Worm (Caenorhabditis elegans) whole organism, L1 larva: ENCODE measurements around the gene cdk-11.1.

Experiments
- C34B4.2 ChIP-seq: sonication (generic microtip); optimal IDR thresholded peaks from 2 replicates; lab custom pipeline; 2017; ENCODE audit warnings: mild to moderate bottlenecking, missing genetic modification characterization, missing compliant biosample characterization
- ama-1 ChIP-seq: fragments of 150-350 bp; optimal IDR thresholded peaks from 2 replicates; lab custom pipeline; 2014
- ceh-82 ChIP-seq, 3 experiments: fragments of 150-350 bp in 1 of 3; sonication (generic microtip) in 2 of 3; optimal IDR thresholded peaks; 2 replicates each; lab custom pipeline; 2014 to 2017; ENCODE audit warnings: missing biosample characterization in 3 of 3, missing genetic modification characterization in 3 of 3
- ceh-88 ChIP-seq: fragments of 200-800 bp; sonication (Bioruptor generic); IDR thresholded peaks from 2 replicates; pipeline ENCODE4 v1.3.6; 2022; ENCODE audit warnings: missing genetic modification characterization, missing compliant biosample characterization
- dpl-1 ChIP-seq, 3 experiments: fragments of 150-350 bp in 2 of 3; sonication (generic microtip) in 1 of 3; optimal IDR thresholded peaks; 2 replicates each; lab custom pipeline; 2014 to 2017; ENCODE audit warnings: missing biosample characterization in 3 of 3, missing genetic modification characterization in 3 of 3, missing genetic modification reagents in 3 of 3
- lin-13 ChIP-seq: fragments of 150-350 bp; optimal IDR thresholded peaks from 2 replicates; lab custom pipeline; 2014; ENCODE audit warnings: missing biosample characterization, missing genetic modification reagents, missing genetic modification characterization
- lin-39 ChIP-seq: fragments of 150-350 bp; optimal IDR thresholded peaks from 2 replicates; lab custom pipeline; 2014; ENCODE audit warnings: missing biosample characterization, missing genetic modification reagents, missing genetic modification characterization
- nhr-28 ChIP-seq: fragments of 150-350 bp; optimal IDR thresholded peaks from 2 replicates; lab custom pipeline; 2014; ENCODE audit warnings: missing biosample characterization, missing genetic modification characterization
- nhr-76 ChIP-seq: sonication (generic microtip); optimal IDR thresholded peaks from 2 replicates; lab custom pipeline; 2017; ENCODE audit warnings: missing biosample characterization, missing genetic modification characterization
- nhr-77 ChIP-seq: fragments of 150-350 bp; optimal IDR thresholded peaks from 2 replicates; lab custom pipeline; 2014; ENCODE audit warnings: missing biosample characterization, missing genetic modification characterization
- snpc-4 ChIP-seq: fragments of 150-350 bp; optimal IDR thresholded peaks from 2 replicates; lab custom pipeline; 2014; ENCODE audit warnings: missing biosample characterization, missing genetic modification characterization
- sptf-1 ChIP-seq: fragments of 150-350 bp; optimal IDR thresholded peaks from 2 replicates; lab custom pipeline; 2014; ENCODE audit warnings: missing biosample characterization, missing genetic modification characterization

DNA sequence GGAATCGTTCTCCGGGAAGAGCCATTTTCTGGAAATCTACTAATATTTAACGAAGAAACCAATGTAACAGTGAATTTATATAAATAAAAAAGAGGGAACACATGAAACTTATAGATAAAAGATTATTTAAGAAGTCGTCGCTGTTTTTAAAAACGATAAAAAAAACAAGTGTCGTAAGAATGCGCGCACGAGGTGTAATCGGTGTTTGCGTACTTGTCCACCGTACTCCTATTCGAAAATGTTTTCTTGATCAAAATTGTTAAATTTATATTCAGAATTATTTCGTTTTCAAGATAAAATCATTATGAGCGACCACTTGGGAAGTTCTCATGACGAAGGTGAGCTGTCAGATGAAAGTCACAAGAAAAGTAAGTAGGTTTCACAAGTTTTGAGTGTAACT lies at the start of gene cdk-11.1, which contains the start of gene moa-2:
- no peak for TF ChIP-seq lin-13 (GFP tag; lab: Kevin White, UChicago)
- TF ChIP-seq snpc-4: no peak
- peak; percentile 18 to 51 (median 30) for TF ChIP-seq dpl-1 (GFP tag; optimal IDR thresholded peaks at IDR 0.05; lab: Kevin White, UChicago)
- TF ChIP-seq nhr-76: no peak
- TF ChIP-seq ama-1: no peak
- no peak for TF ChIP-seq nhr-77 (tag; lab: Kevin White, UChicago)
- no peak for TF ChIP-seq C34B4.2 (tag; lab: Kevin White, UChicago)
- no peak for TF ChIP-seq ceh-88 (GFP tag; lab: Robert Waterston, UW)
- TF ChIP-seq ceh-82 (tag; optimal IDR thresholded peaks at IDR 0.05; lab: Kevin White, UChicago): peak in 1 of 3 experiments; percentile 1
- TF ChIP-seq lin-39 (tag; lab: Kevin White, UChicago): no peak
- TF ChIP-seq sptf-1 (tag; lab: Kevin White, UChicago): no peak
- TF ChIP-seq nhr-28 (tag; lab: Kevin White, UChicago): no peak
